Worm (Caenorhabditis elegans) whole organism, L1 larva: ENCODE results near the gene Y62H9A.12.

Experiments used
- C04F5.9 ChIP-seq: sonication (generic microtip); optimal IDR thresholded peaks from 2 replicates; lab custom pipeline; 2016; ENCODE audit warnings: missing genetic modification characterization, missing compliant biosample characterization
- C16A3.4 ChIP-seq: fragments of 150-350 bp; optimal IDR thresholded peaks from 2 replicates; lab custom pipeline; 2014; ENCODE audit warnings: missing biosample characterization, missing genetic modification characterization
- C34B4.2 ChIP-seq: sonication (generic microtip); optimal IDR thresholded peaks from 2 replicates; lab custom pipeline; 2017; ENCODE audit warnings: mild to moderate bottlenecking, missing genetic modification characterization, missing compliant biosample characterization
- F16B12.6 ChIP-seq: fragments of 150-350 bp; optimal IDR thresholded peaks from 2 replicates; lab custom pipeline; 2014; ENCODE audit warnings: missing biosample characterization, missing genetic modification characterization
- alr-1 ChIP-seq: fragments of 200-800 bp; sonication (Bioruptor generic); optimal IDR thresholded peaks from 2 replicates; lab custom pipeline; 2018; ENCODE audit warnings: borderline replicate concordance, mild to moderate bottlenecking, missing genetic modification characterization, missing compliant biosample characterization
- aly-2 ChIP-seq: fragments of 150-350 bp; optimal IDR thresholded peaks from 2 replicates; lab custom pipeline; 2014; ENCODE audit warnings: missing biosample characterization, missing genetic modification characterization
- ama-1 ChIP-seq: fragments of 150-350 bp; optimal IDR thresholded peaks from 2 replicates; lab custom pipeline; 2014
- ceh-8 ChIP-seq: fragments of 200-800 bp; sonication (Bioruptor generic); optimal IDR thresholded peaks from 2 replicates; lab custom pipeline; 2018; ENCODE audit warnings: mild to moderate bottlenecking, missing genetic modification characterization, moderate library complexity, missing compliant biosample characterization
- ceh-82 ChIP-seq, 3 experiments: fragments of 150-350 bp in 1 of 3; sonication (generic microtip) in 2 of 3; optimal IDR thresholded peaks; 2 replicates each; lab custom pipeline; 2014 to 2017; ENCODE audit warnings: missing biosample characterization in 3 of 3, missing genetic modification characterization in 3 of 3
- ceh-88 ChIP-seq: fragments of 200-800 bp; sonication (Bioruptor generic); IDR thresholded peaks from 2 replicates; pipeline ENCODE4 v1.3.6; 2022; ENCODE audit warnings: missing genetic modification characterization, missing compliant biosample characterization
- dsc-1 ChIP-seq: sonication (generic microtip); optimal IDR thresholded peaks from 2 replicates; lab custom pipeline; 2016; ENCODE audit warnings: mild to moderate bottlenecking, missing genetic modification characterization, missing compliant biosample characterization
- efl-1 ChIP-seq, 4 experiments: fragments of 150-350 bp; optimal IDR thresholded peaks in 3 of 4; peaks in 1 of 4; 1 replicate in 1 of 4; 2 replicates in 3 of 4; lab custom pipeline; 2014; ENCODE audit warnings: missing biosample characterization in 2 of 4, missing genetic modification characterization in 2 of 4, missing genetic modification reagents in 2 of 4
- egl-27 ChIP-seq, 2 experiments: fragments of 150-350 bp in 1 of 2; sonication (generic microtip); optimal IDR thresholded peaks; 3 replicates each; lab custom pipeline; 2017 to 2018; ENCODE audit warnings: missing biosample characterization in 2 of 2, missing genetic modification characterization in 2 of 2, missing genetic modification reagents in 2 of 2
- elt-2 ChIP-seq: sonication (generic microtip); optimal IDR thresholded peaks from 2 replicates; lab custom pipeline; 2016; ENCODE audit warnings: missing genetic modification characterization, mild to moderate bottlenecking, inconsistent platforms, missing compliant biosample characterization, missing genetic modification reagents
- ets-5 ChIP-seq: fragments of 200-800 bp; sonication (Bioruptor generic); IDR thresholded peaks from 2 replicates; pipeline ENCODE4 v1.3.6; 2022; ENCODE audit warnings: missing genetic modification characterization, missing compliant biosample characterization
- fkh-4 ChIP-seq: sonication (generic microtip); optimal IDR thresholded peaks from 2 replicates; lab custom pipeline; 2016; ENCODE audit warnings: missing compliant biosample characterization, missing genetic modification characterization, borderline replicate concordance
- fos-1 ChIP-seq: fragments of 150-350 bp; optimal IDR thresholded peaks from 2 replicates; lab custom pipeline; 2014; ENCODE audit warnings: missing biosample characterization, missing genetic modification characterization
- hlh-17 ChIP-seq: fragments of 200-800 bp; sonication (Bioruptor generic); optimal IDR thresholded peaks from 2 replicates; lab custom pipeline; 2018; ENCODE audit warnings: missing genetic modification characterization, mild to moderate bottlenecking, missing compliant biosample characterization, moderate library complexity, borderline replicate concordance
- hpl-2 ChIP-seq: fragments of 150-350 bp; optimal IDR thresholded peaks from 2 replicates; lab custom pipeline; 2014; ENCODE audit warnings: missing biosample characterization, missing genetic modification reagents, missing genetic modification characterization
- isw-1 ChIP-seq: fragments of 200-800 bp; sonication (Bioruptor generic); IDR thresholded peaks from 2 replicates; pipeline ENCODE4 v1.3.6; 2022; ENCODE audit warnings: missing genetic modification characterization, missing compliant biosample characterization
- jun-1 ChIP-seq: fragments of 150-350 bp; optimal IDR thresholded peaks from 2 replicates; lab custom pipeline; 2014; ENCODE audit warnings: missing biosample characterization, missing genetic modification reagents, missing genetic modification characterization
- lin-13 ChIP-seq: fragments of 150-350 bp; optimal IDR thresholded peaks from 2 replicates; lab custom pipeline; 2014; ENCODE audit warnings: missing biosample characterization, missing genetic modification reagents, missing genetic modification characterization
- lin-15B ChIP-seq: fragments of 150-350 bp; sonication (generic microtip); optimal IDR thresholded peaks from 3 replicates; lab custom pipeline; 2014; ENCODE audit warnings: missing biosample characterization, missing genetic modification characterization
- lin-39 ChIP-seq: fragments of 150-350 bp; optimal IDR thresholded peaks from 2 replicates; lab custom pipeline; 2014; ENCODE audit warnings: missing biosample characterization, missing genetic modification reagents, missing genetic modification characterization
- lsy-2 ChIP-seq, 2 experiments: fragments of 150-350 bp; optimal IDR thresholded peaks; 2 replicates each; lab custom pipeline; 2014; ENCODE audit warnings: missing biosample characterization in 2 of 2, missing genetic modification characterization in 2 of 2
- mab-9 ChIP-seq: fragments of 200-800 bp; sonication (Bioruptor generic); IDR thresholded peaks from 2 replicates; pipeline ENCODE4 v1.3.6; 2022; ENCODE audit warnings: missing genetic modification reagents, missing genetic modification characterization, missing compliant biosample characterization
- mef-2 ChIP-seq: fragments of 150-350 bp; optimal IDR thresholded peaks from 2 replicates; lab custom pipeline; 2014; ENCODE audit warnings: missing biosample characterization, missing genetic modification characterization
- mep-1 ChIP-seq: fragments of 150-350 bp; optimal IDR thresholded peaks from 2 replicates; lab custom pipeline; 2014; ENCODE audit warnings: missing biosample characterization, missing genetic modification characterization
- nhr-12 ChIP-seq: sonication (generic microtip); optimal IDR thresholded peaks from 2 replicates; lab custom pipeline; 2017; ENCODE audit warnings: missing biosample characterization, missing genetic modification characterization
- nhr-19 ChIP-seq: fragments of 200-800 bp; sonication (Bioruptor generic); conservative IDR thresholded peaks from 2 replicates; pipeline ENCODE4 v1.3.6; 2022; ENCODE audit warnings: missing genetic modification characterization, missing compliant biosample characterization
- nhr-20 ChIP-seq: sonication (generic microtip); optimal IDR thresholded peaks from 2 replicates; lab custom pipeline; 2016; ENCODE audit warnings: mild to moderate bottlenecking, missing genetic modification characterization, missing compliant biosample characterization
- nhr-237 ChIP-seq: fragments of 150-350 bp; optimal IDR thresholded peaks from 2 replicates; lab custom pipeline; 2014; ENCODE audit warnings: missing biosample characterization, missing genetic modification characterization
- nhr-47 ChIP-seq: sonication (generic microtip); optimal IDR thresholded peaks from 2 replicates; lab custom pipeline; 2016; ENCODE audit warnings: mild to moderate bottlenecking, missing genetic modification characterization, moderate library complexity, missing compliant biosample characterization
- nhr-71 ChIP-seq: sonication (generic microtip); optimal IDR thresholded peaks from 2 replicates; lab custom pipeline; 2016; ENCODE audit warnings: mild to moderate bottlenecking, missing genetic modification characterization, moderate library complexity, missing compliant biosample characterization
- nhr-77 ChIP-seq: fragments of 150-350 bp; optimal IDR thresholded peaks from 2 replicates; lab custom pipeline; 2014; ENCODE audit warnings: missing biosample characterization, missing genetic modification characterization
- nhr-84 ChIP-seq: sonication (generic microtip); optimal IDR thresholded peaks from 2 replicates; lab custom pipeline; 2017; ENCODE audit warnings: missing biosample characterization, missing genetic modification characterization
- nhr-90 ChIP-seq: sonication (generic microtip); optimal IDR thresholded peaks from 2 replicates; lab custom pipeline; 2016; ENCODE audit warnings: mild to moderate bottlenecking, missing genetic modification characterization, missing compliant biosample characterization; ENCODE audit not compliant: poor library complexity
- pag-3 ChIP-seq: sonication (generic microtip); optimal IDR thresholded peaks from 2 replicates; lab custom pipeline; 2017; ENCODE audit warnings: missing genetic modification characterization, mild to moderate bottlenecking, missing compliant biosample characterization, antibody characterized with exemption, borderline replicate concordance; ENCODE audit not compliant: insufficient read depth
- pqm-1 ChIP-seq: sonication (generic microtip); optimal IDR thresholded peaks from 3 replicates; lab custom pipeline; 2017; ENCODE audit warnings: missing biosample characterization, missing genetic modification characterization
- rnt-1 ChIP-seq: sonication (generic microtip); optimal IDR thresholded peaks from 2 replicates; lab custom pipeline; 2016; ENCODE audit warnings: mild to moderate bottlenecking, missing genetic modification characterization, moderate library complexity, missing compliant biosample characterization
- sptf-1 ChIP-seq: fragments of 150-350 bp; optimal IDR thresholded peaks from 2 replicates; lab custom pipeline; 2014; ENCODE audit warnings: missing biosample characterization, missing genetic modification characterization
- swsn-7 ChIP-seq: sonication (generic microtip); optimal IDR thresholded peaks from 2 replicates; lab custom pipeline; 2016; ENCODE audit warnings: missing genetic modification characterization, missing compliant biosample characterization
- tbx-2 ChIP-seq: sonication (generic microtip); optimal IDR thresholded peaks from 2 replicates; lab custom pipeline; 2016; ENCODE audit warnings: missing genetic modification characterization, missing compliant biosample characterization
- tlp-1 ChIP-seq: fragments of 150-350 bp; optimal IDR thresholded peaks from 2 replicates; lab custom pipeline; 2014; ENCODE audit warnings: missing biosample characterization, missing genetic modification characterization
- unc-130 ChIP-seq: fragments of 150-350 bp; optimal IDR thresholded peaks from 2 replicates; lab custom pipeline; 2017; ENCODE audit warnings: missing biosample characterization, missing genetic modification characterization, inconsistent platforms
- xbp-1 ChIP-seq: sonication (generic microtip); optimal IDR thresholded peaks from 2 replicates; lab custom pipeline; 2016; ENCODE audit warnings: missing genetic modification characterization, missing compliant biosample characterization
- zip-4 ChIP-seq: fragments of 200-800 bp; sonication (Bioruptor generic); optimal IDR thresholded peaks from 2 replicates; lab custom pipeline; 2018; ENCODE audit warnings: mild to moderate bottlenecking, missing genetic modification characterization, moderate library complexity, missing compliant biosample characterization
- ztf-11 ChIP-seq, 2 experiments: sonication (generic microtip); optimal IDR thresholded peaks; 2 replicates each; lab custom pipeline; 2016 to 2017; ENCODE audit warnings: missing genetic modification characterization in 2 of 2, missing biosample characterization in 1 of 2, missing compliant biosample characterization in 1 of 2
- ztf-4 ChIP-seq: fragments of 150-350 bp; optimal IDR thresholded peaks from 2 replicates; lab custom pipeline; 2014; ENCODE audit warnings: missing biosample characterization, missing genetic modification characterization

Y62H9A.12 gene

DNA sequence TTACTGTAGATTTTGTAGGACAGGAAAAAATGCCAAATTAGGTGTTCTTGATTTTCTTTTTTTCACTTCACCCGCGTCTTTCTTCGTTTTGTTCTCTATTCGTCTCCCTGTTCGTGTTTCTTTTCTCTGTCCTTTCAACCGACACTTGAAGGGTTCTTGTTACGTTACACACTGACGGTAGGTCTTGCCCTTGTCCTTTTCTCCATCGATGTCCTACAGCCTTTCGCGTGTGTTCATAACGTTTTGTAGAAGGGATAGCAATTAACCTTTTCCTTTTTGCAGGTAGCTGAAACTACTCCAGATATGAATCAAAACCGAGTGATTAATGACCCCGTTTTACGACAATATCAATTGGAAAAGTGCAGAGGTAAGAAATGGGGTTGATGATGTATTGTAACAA is 10.2 kb downstream of the Y62H9A.12 start, which contains the start of gene F55G7.1 (continued):
- TF ChIP-seq hpl-2 (GFP tag; lab: Kevin White, UChicago) (peak; percentile 13), aly-2 (no peak), C34B4.2 (tag; lab: Kevin White, UChicago) (no peak), nhr-12 (tag; lab: Kevin White, UChicago) (no peak), dsc-1 (tag; lab: Kevin White, UChicago) (peak; percentile 71), ets-5 (no peak), nhr-20 (peak; percentile 52), sptf-1 (no peak), tbx-2 (tag; lab: Kevin White, UChicago) (peak; percentile 56), mef-2 (tag; lab: Kevin White, UChicago) (no peak), C16A3.4 (tag; lab: Kevin White, UChicago) (peak; percentile 52), pqm-1 (tag; lab: Kevin White, UChicago) (no peak), xbp-1 (tag; lab: Kevin White, UChicago) (peak; percentile 44), ceh-8 (GFP tag; lab: Kevin White, UChicago) (no peak), nhr-77 (tag; lab: Kevin White, UChicago) (peak; percentile 3), fkh-4 (tag; lab: Kevin White, UChicago) (no peak), elt-2 (tag; lab: Kevin White, UChicago) (no peak), ztf-11 (tag; optimal IDR thresholded peaks at IDR 0.05; lab: Kevin White, UChicago) (no peak), lin-15B (no peak), egl-27 (tag; optimal IDR thresholded peaks at IDR 0.05; lab: Kevin White, UChicago) (no peak), nhr-71 (peak; percentile 49), hlh-17 (GFP tag; lab: Kevin White, UChicago) (no peak), nhr-90 (tag; lab: Kevin White, UChicago) (peak; percentile 72), fos-1 (tag; lab: Kevin White, UChicago) (no peak), C04F5.9 (tag; lab: Kevin White, UChicago) (no peak), rnt-1 (tag; lab: Kevin White, UChicago) (peak; percentile 66), nhr-237 (tag; lab: Kevin White, UChicago) (no peak), efl-1 (optimal IDR thresholded peaks at IDR 0.05; lab: Kevin White, UChicago) (peak; percentile 34 to 37), efl-1 (GFP tag; optimal IDR thresholded peaks at IDR 0.05 in 1 of 2; lab: Kevin White, UChicago) (peak in 1 of 2 experiments; percentile 72), nhr-84 (tag; lab: Kevin White, UChicago) (no peak), ceh-88 (GFP tag; lab: Robert Waterston, UW) (no peak), lin-13 (GFP tag; lab: Kevin White, UChicago) (no peak), lin-39 (tag; lab: Kevin White, UChicago) (peak; percentile 5), jun-1 (peak; percentile 78), nhr-47 (tag; lab: Kevin White, UChicago) (peak; percentile 77), ztf-4 (tag; lab: Kevin White, UChicago) (peak; percentile 31), zip-4 (peak; percentile 41), ama-1 (lab: Kevin White, UChicago) (no peak), F16B12.6 (tag; lab: Kevin White, UChicago) (no peak)

DNA sequence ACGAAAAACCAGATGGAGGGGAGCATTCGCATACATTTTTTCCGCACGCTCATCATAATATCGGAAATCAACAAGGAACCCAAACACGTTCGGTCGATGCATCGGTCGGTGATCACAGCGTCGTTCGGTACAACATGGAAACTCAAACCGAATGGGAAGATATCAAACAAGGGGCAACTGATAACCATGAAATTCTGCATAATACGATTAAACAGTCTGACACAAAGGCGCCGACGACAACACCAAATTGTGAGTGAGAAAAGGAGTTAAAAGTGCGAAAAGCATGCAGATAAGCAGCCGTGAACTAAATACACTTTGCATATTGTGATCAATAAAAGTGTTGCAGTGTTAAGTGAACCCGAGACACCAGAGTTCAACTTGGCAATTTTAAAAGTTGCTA is 11.3 kb downstream of the Y62H9A.12 start:
- TF ChIP-seq isw-1 (GFP tag; lab: Robert Waterston, UW): no peak

ce11 chrX:11927585-11927984 is 13.7 kb downstream of the Y62H9A.12 start, which contains the start of gene F55G7.4:
Gene F55G7.4 (plus strand): TSS chrX:11927885.
- TF ChIP-seq fkh-4 (tag; lab: Kevin White, UChicago) (no peak), ztf-11 (tag; optimal IDR thresholded peaks at IDR 0.05; lab: Kevin White, UChicago) (no peak), pqm-1 (tag; lab: Kevin White, UChicago) (no peak), alr-1 (tag; lab: Kevin White, UChicago) (no peak), unc-130 (tag; lab: Kevin White, UChicago) (no peak), fos-1 (tag; lab: Kevin White, UChicago) (no peak), nhr-47 (tag; lab: Kevin White, UChicago) (no peak), tlp-1 (no peak), nhr-19 (GFP tag; lab: Robert Waterston, UW) (no peak), lsy-2 (tag; optimal IDR thresholded peaks at IDR 0.05; lab: Kevin White, UChicago) (no peak), jun-1 (no peak), ceh-82 (tag; optimal IDR thresholded peaks at IDR 0.05; lab: Kevin White, UChicago) (no peak), mep-1 (tag; lab: Kevin White, UChicago) (no peak), pag-3 (tag; lab: Kevin White, UChicago) (no peak), aly-2 (no peak), mab-9 (GFP tag; lab: Robert Waterston, UW) (no peak), swsn-7 (tag; lab: Kevin White, UChicago) (no peak), isw-1 (GFP tag; lab: Robert Waterston, UW) (no peak), hpl-2 (GFP tag; lab: Kevin White, UChicago) (no peak)
